Worm (Caenorhabditis elegans) whole organism, L3 larva: ENCODE data around the gene Y49E10.10.
"Not testable (repeated sequence)": the region's sequence is repeated elsewhere in the genome, so short reads cannot be mapped to it uniquely, and the experiment has no call there.

ENCODE experiments used
- ama-1 ChIP-seq: fragments of 150-350 bp; optimal IDR thresholded peaks from 2 replicates; lab custom pipeline; 2018
- egl-27 ChIP-seq: sonication (generic microtip); optimal IDR thresholded peaks from 4 replicates; lab custom pipeline; 2017; ENCODE audit warnings: missing biosample characterization, missing genetic modification reagents, missing genetic modification characterization
- lin-39 ChIP-seq: fragments of 150-350 bp; optimal IDR thresholded peaks from 2 replicates; lab custom pipeline; 2018; ENCODE audit warnings: missing biosample characterization, missing genetic modification reagents, missing genetic modification characterization
- tbx-2 ChIP-seq: sonication (generic microtip); optimal IDR thresholded peaks from 2 replicates; lab custom pipeline; 2016; ENCODE audit warnings: mild to moderate bottlenecking, missing genetic modification characterization, missing compliant biosample characterization

DNA sequence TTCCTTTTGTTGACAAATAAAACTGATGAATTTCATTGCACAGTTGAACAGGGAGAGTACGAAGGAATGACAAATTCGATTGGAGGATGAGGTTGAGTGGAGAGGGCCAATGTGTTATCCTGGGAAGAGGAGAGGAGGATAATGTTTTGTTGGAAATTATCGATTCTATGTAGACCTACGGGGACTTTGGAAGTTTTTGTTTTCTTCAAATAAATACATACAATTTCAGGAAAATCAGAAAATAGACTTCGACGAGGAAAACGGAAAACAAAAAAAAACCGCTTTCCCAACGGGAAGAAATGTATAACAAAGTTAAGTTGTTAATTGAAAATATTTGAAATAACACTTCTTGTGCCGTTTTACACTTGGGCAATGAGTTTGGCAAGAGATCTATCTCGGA is 11.6 kb upstream of the Y49E10.10 start, which contains the start of gene Y49E10.4:
- TF ChIP-seq ama-1 (lab: Kevin White, UChicago); lin-39 (tag; lab: Kevin White, UChicago); egl-27; tbx-2 (tag; lab: Kevin White, UChicago): not testable (repeated sequence)
